Worm (Caenorhabditis elegans) whole organism, L1 larva: ENCODE results near the gene Y62F5A.10.

Experiments
- F16B12.6 ChIP-seq: fragments of 150-350 bp; optimal IDR thresholded peaks from 2 replicates; lab custom pipeline; 2014; ENCODE audit warnings: missing biosample characterization, missing genetic modification characterization
- aha-1 ChIP-seq: fragments of 150-350 bp; optimal IDR thresholded peaks from 2 replicates; lab custom pipeline; 2014; ENCODE audit warnings: missing biosample characterization, missing genetic modification characterization
- alr-1 ChIP-seq: fragments of 200-800 bp; sonication (Bioruptor generic); optimal IDR thresholded peaks from 2 replicates; lab custom pipeline; 2018; ENCODE audit warnings: borderline replicate concordance, mild to moderate bottlenecking, missing genetic modification characterization, missing compliant biosample characterization
- blmp-1 ChIP-seq: fragments of 150-350 bp; optimal IDR thresholded peaks from 2 replicates; lab custom pipeline; 2014; ENCODE audit warnings: missing biosample characterization, missing genetic modification characterization
- ceh-63 ChIP-seq: fragments of 200-800 bp; sonication (Bioruptor generic); optimal IDR thresholded peaks from 2 replicates; lab custom pipeline; 2018; ENCODE audit warnings: mild to moderate bottlenecking, missing genetic modification characterization, missing compliant biosample characterization
- ceh-88 ChIP-seq: fragments of 200-800 bp; sonication (Bioruptor generic); IDR thresholded peaks from 2 replicates; pipeline ENCODE4 v1.3.6; 2022; ENCODE audit warnings: missing genetic modification characterization, missing compliant biosample characterization
- dpl-1 ChIP-seq, 3 experiments: fragments of 150-350 bp in 2 of 3; sonication (generic microtip) in 1 of 3; optimal IDR thresholded peaks; 2 replicates each; lab custom pipeline; 2014 to 2017; ENCODE audit warnings: missing biosample characterization in 3 of 3, missing genetic modification characterization in 3 of 3, missing genetic modification reagents in 3 of 3
- egl-27 ChIP-seq, 2 experiments: fragments of 150-350 bp in 1 of 2; sonication (generic microtip); optimal IDR thresholded peaks; 3 replicates each; lab custom pipeline; 2017 to 2018; ENCODE audit warnings: missing biosample characterization in 2 of 2, missing genetic modification characterization in 2 of 2, missing genetic modification reagents in 2 of 2
- elt-2 ChIP-seq: sonication (generic microtip); optimal IDR thresholded peaks from 2 replicates; lab custom pipeline; 2016; ENCODE audit warnings: missing genetic modification characterization, mild to moderate bottlenecking, inconsistent platforms, missing compliant biosample characterization, missing genetic modification reagents
- ets-5 ChIP-seq: fragments of 200-800 bp; sonication (Bioruptor generic); IDR thresholded peaks from 2 replicates; pipeline ENCODE4 v1.3.6; 2022; ENCODE audit warnings: missing genetic modification characterization, missing compliant biosample characterization
- fkh-10 ChIP-seq: sonication (generic microtip); optimal IDR thresholded peaks from 2 replicates; lab custom pipeline; 2017; ENCODE audit warnings: missing biosample characterization, missing genetic modification reagents, missing genetic modification characterization
- fkh-4 ChIP-seq: sonication (generic microtip); optimal IDR thresholded peaks from 2 replicates; lab custom pipeline; 2016; ENCODE audit warnings: missing compliant biosample characterization, missing genetic modification characterization, borderline replicate concordance
- fos-1 ChIP-seq: fragments of 150-350 bp; optimal IDR thresholded peaks from 2 replicates; lab custom pipeline; 2014; ENCODE audit warnings: missing biosample characterization, missing genetic modification characterization
- hlh-4 ChIP-seq: sonication (generic microtip); optimal IDR thresholded peaks from 2 replicates; lab custom pipeline; 2016; ENCODE audit warnings: mild to moderate bottlenecking, missing genetic modification characterization, missing compliant biosample characterization
- hpl-2 ChIP-seq: fragments of 150-350 bp; optimal IDR thresholded peaks from 2 replicates; lab custom pipeline; 2014; ENCODE audit warnings: missing biosample characterization, missing genetic modification reagents, missing genetic modification characterization
- irx-1 ChIP-seq: sonication (generic microtip); optimal IDR thresholded peaks from 2 replicates; lab custom pipeline; 2016; ENCODE audit warnings: missing genetic modification characterization, missing compliant biosample characterization
- lin-13 ChIP-seq: fragments of 150-350 bp; optimal IDR thresholded peaks from 2 replicates; lab custom pipeline; 2014; ENCODE audit warnings: missing biosample characterization, missing genetic modification reagents, missing genetic modification characterization
- lin-14 ChIP-seq: fragments of 200-800 bp; sonication (Bioruptor generic); optimal IDR thresholded peaks from 2 replicates; lab custom pipeline; 2018; ENCODE audit warnings: mild to moderate bottlenecking, missing genetic modification characterization, moderate library complexity, missing compliant biosample characterization
- lin-15B ChIP-seq: fragments of 150-350 bp; sonication (generic microtip); optimal IDR thresholded peaks from 3 replicates; lab custom pipeline; 2014; ENCODE audit warnings: missing biosample characterization, missing genetic modification characterization
- lin-35 ChIP-seq, 2 experiments: fragments of 150-350 bp; optimal IDR thresholded peaks; 2 replicates each; lab custom pipeline; 2014; ENCODE audit warnings: missing biosample characterization in 2 of 2, missing genetic modification characterization in 2 of 2, missing genetic modification reagents in 2 of 2
- lir-3 ChIP-seq: sonication (generic microtip); optimal IDR thresholded peaks from 2 replicates; lab custom pipeline; 2016; ENCODE audit warnings: mild to moderate bottlenecking, missing genetic modification characterization, moderate library complexity, missing compliant biosample characterization; ENCODE audit not compliant: poor library complexity
- lsy-2 ChIP-seq, 2 experiments: fragments of 150-350 bp; optimal IDR thresholded peaks; 2 replicates each; lab custom pipeline; 2014; ENCODE audit warnings: missing biosample characterization in 2 of 2, missing genetic modification characterization in 2 of 2
- mdl-1 ChIP-seq, 2 experiments: fragments of 150-350 bp; optimal IDR thresholded peaks; 2 replicates each; lab custom pipeline; 2014 to 2017; ENCODE audit warnings: missing biosample characterization in 2 of 2, missing genetic modification characterization in 2 of 2, inconsistent platforms in 1 of 2
- mef-2 ChIP-seq: fragments of 150-350 bp; optimal IDR thresholded peaks from 2 replicates; lab custom pipeline; 2014; ENCODE audit warnings: missing biosample characterization, missing genetic modification characterization
- nhr-11 ChIP-seq: fragments of 150-350 bp; optimal IDR thresholded peaks from 2 replicates; lab custom pipeline; 2014; ENCODE audit warnings: missing biosample characterization, missing genetic modification characterization
- nhr-12 ChIP-seq: sonication (generic microtip); optimal IDR thresholded peaks from 2 replicates; lab custom pipeline; 2017; ENCODE audit warnings: missing biosample characterization, missing genetic modification characterization
- nhr-20 ChIP-seq: sonication (generic microtip); optimal IDR thresholded peaks from 2 replicates; lab custom pipeline; 2016; ENCODE audit warnings: mild to moderate bottlenecking, missing genetic modification characterization, missing compliant biosample characterization
- nhr-47 ChIP-seq: sonication (generic microtip); optimal IDR thresholded peaks from 2 replicates; lab custom pipeline; 2016; ENCODE audit warnings: mild to moderate bottlenecking, missing genetic modification characterization, moderate library complexity, missing compliant biosample characterization
- nhr-76 ChIP-seq: sonication (generic microtip); optimal IDR thresholded peaks from 2 replicates; lab custom pipeline; 2017; ENCODE audit warnings: missing biosample characterization, missing genetic modification characterization
- nhr-84 ChIP-seq: sonication (generic microtip); optimal IDR thresholded peaks from 2 replicates; lab custom pipeline; 2017; ENCODE audit warnings: missing biosample characterization, missing genetic modification characterization
- nhr-85 ChIP-seq: sonication (generic microtip); peaks from one replicate; lab custom pipeline; 2016; ENCODE audit warnings: missing genetic modification characterization, inconsistent platforms, missing compliant biosample characterization
- nhr-90 ChIP-seq: sonication (generic microtip); optimal IDR thresholded peaks from 2 replicates; lab custom pipeline; 2016; ENCODE audit warnings: mild to moderate bottlenecking, missing genetic modification characterization, missing compliant biosample characterization; ENCODE audit not compliant: poor library complexity
- pax-3 ChIP-seq: fragments of 200-800 bp; sonication (Bioruptor generic); optimal IDR thresholded peaks from 2 replicates; lab custom pipeline; 2018; ENCODE audit warnings: mild to moderate bottlenecking, missing genetic modification characterization, moderate library complexity, missing compliant biosample characterization
- rnt-1 ChIP-seq: sonication (generic microtip); optimal IDR thresholded peaks from 2 replicates; lab custom pipeline; 2016; ENCODE audit warnings: mild to moderate bottlenecking, missing genetic modification characterization, moderate library complexity, missing compliant biosample characterization
- sox-4 ChIP-seq: sonication (generic microtip); optimal IDR thresholded peaks from 2 replicates; lab custom pipeline; 2016; ENCODE audit warnings: missing genetic modification characterization, missing compliant biosample characterization
- sptf-1 ChIP-seq: fragments of 150-350 bp; optimal IDR thresholded peaks from 2 replicates; lab custom pipeline; 2014; ENCODE audit warnings: missing biosample characterization, missing genetic modification characterization
- tbx-2 ChIP-seq: sonication (generic microtip); optimal IDR thresholded peaks from 2 replicates; lab custom pipeline; 2016; ENCODE audit warnings: missing genetic modification characterization, missing compliant biosample characterization
- tlp-1 ChIP-seq: fragments of 150-350 bp; optimal IDR thresholded peaks from 2 replicates; lab custom pipeline; 2014; ENCODE audit warnings: missing biosample characterization, missing genetic modification characterization
- unc-30 ChIP-seq: sonication (generic microtip); optimal IDR thresholded peaks from 2 replicates; lab custom pipeline; 2017; ENCODE audit warnings: missing biosample characterization, missing genetic modification characterization
- unc-62 ChIP-seq: fragments of 150-350 bp; optimal IDR thresholded peaks from 2 replicates; lab custom pipeline; 2014; ENCODE audit warnings: missing biosample characterization, missing genetic modification reagents, missing genetic modification characterization
- vab-15 ChIP-seq: sonication (generic microtip); optimal IDR thresholded peaks from 2 replicates; lab custom pipeline; 2017; ENCODE audit warnings: missing genotype, mild to moderate bottlenecking, missing genetic modification characterization, missing compliant biosample characterization
- xbp-1 ChIP-seq: sonication (generic microtip); optimal IDR thresholded peaks from 2 replicates; lab custom pipeline; 2016; ENCODE audit warnings: missing genetic modification characterization, missing compliant biosample characterization
- zag-1 ChIP-seq: fragments of 150-350 bp; optimal IDR thresholded peaks from 2 replicates; lab custom pipeline; 2014; ENCODE audit warnings: missing biosample characterization, missing genetic modification characterization
- zip-4 ChIP-seq: fragments of 200-800 bp; sonication (Bioruptor generic); optimal IDR thresholded peaks from 2 replicates; lab custom pipeline; 2018; ENCODE audit warnings: mild to moderate bottlenecking, missing genetic modification characterization, moderate library complexity, missing compliant biosample characterization

Y62F5A.10 gene

ce11 chrII:11545299-11545951 lies 24.0 kb downstream of the Y62F5A.10 start, which contains the start of gene dnj-13 (continued):
- peak; percentile 84 for TF ChIP-seq lin-15B (tag; lab: Kevin White, UChicago)
- no peak for TF ChIP-seq ets-5 (GFP tag; lab: Robert Waterston, UW)
- TF ChIP-seq tlp-1 (tag; lab: Kevin White, UChicago): peak; percentile 45
- peak; percentile 96 for TF ChIP-seq xbp-1 (tag; lab: Kevin White, UChicago)
- peak; percentile 40 for TF ChIP-seq mef-2 (tag; lab: Kevin White, UChicago)
- TF ChIP-seq rnt-1 (tag; lab: Kevin White, UChicago): peak; percentile 88
- no peak for TF ChIP-seq egl-27 (tag; optimal IDR thresholded peaks at IDR 0.05; lab: Kevin White, UChicago)
- TF ChIP-seq pax-3 (tag; lab: Kevin White, UChicago): peak; percentile 95
- peak; percentile 85 for TF ChIP-seq fos-1 (tag; lab: Kevin White, UChicago)
- TF ChIP-seq fkh-10 (GFP tag; lab: Kevin White, UChicago): peak; percentile 77
- peak; percentile 67 for TF ChIP-seq vab-15 (tag; lab: Kevin White, UChicago)
- no peak for TF ChIP-seq hlh-4 (tag; lab: Kevin White, UChicago)
- no peak for TF ChIP-seq ceh-63
- TF ChIP-seq lin-13: peak; percentile 93
- TF ChIP-seq F16B12.6: peak; percentile 27
- peak; percentile 98 for TF ChIP-seq nhr-90 (tag; lab: Kevin White, UChicago)
- TF ChIP-seq dpl-1 (GFP tag; optimal IDR thresholded peaks at IDR 0.05; lab: Kevin White, UChicago): peak; percentile 74 to 81 (median 79)
- TF ChIP-seq alr-1: no peak
- peak; percentile 78 for TF ChIP-seq nhr-11 (tag; lab: Kevin White, UChicago)
- peak; percentile 93 for TF ChIP-seq zip-4 (GFP tag; lab: Kevin White, UChicago)
- peak; percentile 85 for TF ChIP-seq lir-3 (tag; lab: Kevin White, UChicago)
- TF ChIP-seq zag-1 (tag; lab: Kevin White, UChicago): no peak
- peak; percentile 92 for TF ChIP-seq ceh-88 (GFP tag; lab: Robert Waterston, UW)
- TF ChIP-seq nhr-84 (tag; lab: Kevin White, UChicago): no peak
- peak; percentile 22 for TF ChIP-seq hpl-2 (GFP tag; lab: Kevin White, UChicago)
- TF ChIP-seq fkh-4: peak; percentile 55
- no peak for TF ChIP-seq nhr-12 (tag; lab: Kevin White, UChicago)
- peak; percentile 85 to 89 for TF ChIP-seq lin-35 (GFP tag; optimal IDR thresholded peaks at IDR 0.05; lab: Kevin White, UChicago)
- peak; percentile 91 for TF ChIP-seq lsy-2 (tag; optimal IDR thresholded peaks at IDR 0.05; lab: Kevin White, UChicago)
- peak; percentile 10 for TF ChIP-seq unc-30 (tag; lab: Kevin White, UChicago)
- TF ChIP-seq sptf-1 (tag; lab: Kevin White, UChicago): no peak
- peak; percentile 87 for TF ChIP-seq elt-2 (tag; lab: Kevin White, UChicago)
- peak; percentile 87 for TF ChIP-seq blmp-1 (tag; lab: Kevin White, UChicago)
- peak; percentile 83 for TF ChIP-seq sox-4
- no peak for TF ChIP-seq unc-62 (GFP tag; lab: Kevin White, UChicago)
- peak; percentile 95 for TF ChIP-seq tbx-2 (tag; lab: Kevin White, UChicago)
- TF ChIP-seq lin-14 (GFP tag; lab: Kevin White, UChicago): peak; percentile 99
- peak; percentile 99 for TF ChIP-seq nhr-20 (tag; lab: Kevin White, UChicago)
- peak; percentile 93 for TF ChIP-seq irx-1
- peak; percentile 80 for TF ChIP-seq aha-1
- peak; percentile 64 for TF ChIP-seq nhr-76 (tag; lab: Kevin White, UChicago)
- peak in 1 of 2 experiments; percentile 92 for TF ChIP-seq mdl-1 (tag; optimal IDR thresholded peaks at IDR 0.05; lab: Kevin White, UChicago)
- TF ChIP-seq nhr-47 (tag; lab: Kevin White, UChicago): peak; percentile 98
- peak; percentile 98 for TF ChIP-seq nhr-85 (tag; lab: Kevin White, UChicago)
